Worm (Caenorhabditis elegans): ENCODE measurements around the gene str-79.

DNA sequence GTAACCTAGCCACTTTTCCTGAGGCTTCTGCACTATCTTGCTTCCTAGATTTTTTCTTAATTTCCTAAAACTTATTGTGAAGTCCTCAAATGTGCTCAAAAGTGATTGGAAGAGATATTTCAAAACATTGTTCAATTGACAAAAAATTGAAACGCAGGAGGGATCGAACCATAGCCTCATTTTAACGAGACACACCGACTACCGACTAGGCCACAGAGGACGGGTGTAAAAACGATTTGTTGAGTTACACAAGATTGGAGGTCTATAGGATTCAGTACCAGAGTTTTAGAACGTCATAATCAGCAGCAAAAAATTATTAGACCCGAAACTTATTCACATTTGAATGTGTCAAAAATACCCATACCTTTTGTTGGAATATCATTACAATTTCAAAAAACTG, 30.4 kb upstream of the str-79 start:
- no peak for TF ChIP-seq snpc-4 (tag; optimal IDR thresholded peaks at IDR 0.05)
- TF ChIP-seq nhr-129 (tag; optimal IDR thresholded peaks at IDR 0.05) = peak; percentile 5
- no peak for TF ChIP-seq sma-3 (GFP tag; optimal IDR thresholded peaks at IDR 0.05)
- no peak for TF ChIP-seq unc-62 (GFP tag; optimal IDR thresholded peaks at IDR 0.05)
- no peak for TF ChIP-seq ceh-82 (tag; optimal IDR thresholded peaks at IDR 0.05)
- no peak for TF ChIP-seq skn-1 (tag; optimal IDR thresholded peaks at IDR 0.05)
- TF ChIP-seq lsy-2 (tag; optimal IDR thresholded peaks at IDR 0.05) = no peak
- no peak for TF ChIP-seq ztf-4 (tag; optimal IDR thresholded peaks at IDR 0.05)
- no peak for TF ChIP-seq mab-5 (tag; optimal IDR thresholded peaks at IDR 0.05)
- no peak for TF ChIP-seq ama-1 (optimal IDR thresholded peaks at IDR 0.05)
- TF ChIP-seq nhr-11 (tag; optimal IDR thresholded peaks at IDR 0.05) = no peak
- TF ChIP-seq ceh-16 (tag; optimal IDR thresholded peaks at IDR 0.05) = no peak
- TF ChIP-seq crh-2 (tag; optimal IDR thresholded peaks at IDR 0.05) = no peak
- no peak for TF ChIP-seq elt-3 (tag; optimal IDR thresholded peaks at IDR 0.05)
